Fruit fly (Drosophila melanogaster) whole organism, embryonic: ENCODE data around the gene CG32797.

ENCODE experiments used
- B-H2 ChIP-seq: fragments of 200-800 bp; sonication (Bioruptor generic); optimal IDR thresholded peaks from 2 replicates; lab custom pipeline; 2018; ENCODE audit warnings: missing biosample characterization, mild to moderate bottlenecking, missing genetic modification characterization
- CG10366 ChIP-seq: fragments of 200-800 bp; sonication (Bioruptor generic); IDR thresholded peaks from 2 replicates; pipeline ENCODE4 v1.3.6; 2022; ENCODE audit warnings: missing biosample characterization, missing genetic modification characterization
- CG11093 ChIP-seq: fragments of 200-800 bp; sonication (Bioruptor generic); IDR thresholded peaks from 3 replicates; pipeline ENCODE4 v1.3.6; 2022; ENCODE audit warnings: missing biosample characterization, missing genetic modification characterization
- CG11695 ChIP-seq: fragments of 200-800 bp; sonication (Bioruptor generic); IDR thresholded peaks from 3 replicates; pipeline ENCODE4 v1.3.6; 2022; ENCODE audit warnings: missing biosample characterization, missing genetic modification characterization
- CG14965 ChIP-seq: fragments of 200-800 bp; sonication (Bioruptor generic); optimal IDR thresholded peaks from 2 replicates; lab custom pipeline; 2016; ENCODE audit warnings: missing biosample characterization, missing genetic modification characterization, borderline replicate concordance
- CG1647 ChIP-seq: fragments of 200-800 bp; sonication (Bioruptor generic); optimal IDR thresholded peaks from 3 replicates; lab custom pipeline; 2016; ENCODE audit warnings: missing biosample characterization, missing genetic modification characterization
- CG16813 ChIP-seq: fragments of 200-800 bp; sonication (Bioruptor generic); IDR thresholded peaks from 3 replicates; pipeline ENCODE4 v1.3.6; 2022; ENCODE audit warnings: missing biosample characterization, missing genetic modification characterization; ENCODE audit not compliant: partially characterized antibody
- CG16863 ChIP-seq: fragments of 200-800 bp; sonication (Bioruptor generic); optimal IDR thresholded peaks from 3 replicates; lab custom pipeline; 2016; ENCODE audit warnings: missing biosample characterization, missing genetic modification characterization
- CG17612 ChIP-seq: fragments of 200-800 bp; sonication (Bioruptor generic); IDR thresholded peaks from 2 replicates; pipeline ENCODE4 v1.3.6; 2022; ENCODE audit warnings: missing biosample characterization, missing genetic modification characterization
- CG31441 ChIP-seq: fragments of 200-800 bp; sonication (Bioruptor generic); IDR thresholded peaks from 2 replicates; pipeline ENCODE4 v1.3.6; 2022; ENCODE audit warnings: missing biosample characterization, missing genetic modification characterization
- CG34422 ChIP-seq: fragments of 200-800 bp; sonication (Bioruptor generic); IDR thresholded peaks from 3 replicates; pipeline ENCODE4 v1.3.6; 2022; ENCODE audit warnings: missing biosample characterization, missing genetic modification characterization
- CG3726 ChIP-seq: fragments of 200-800 bp; sonication (Bioruptor generic); IDR thresholded peaks from 3 replicates; pipeline ENCODE4, ENCODE4 v1.3.6; 2022; ENCODE audit warnings: missing biosample characterization, missing genetic modification characterization
- CG3847 ChIP-seq: fragments of 200-800 bp; sonication (Bioruptor generic); IDR thresholded peaks from 2 replicates; pipeline ENCODE4 v1.3.6; 2022; ENCODE audit warnings: missing biosample characterization, missing genetic modification characterization
- CG5245 ChIP-seq: fragments of 200-800 bp; sonication (Bioruptor generic); optimal IDR thresholded peaks from 3 replicates; lab custom pipeline; 2016; ENCODE audit warnings: missing biosample characterization, missing genetic modification characterization
- CG6689 ChIP-seq: fragments of 200-800 bp; sonication (Bioruptor generic); IDR thresholded peaks from 2 replicates; pipeline ENCODE4 v1.3.6; 2022; ENCODE audit warnings: missing biosample characterization, missing genetic modification characterization
- CG7271 ChIP-seq: fragments of 200-800 bp; sonication (Bioruptor generic); optimal IDR thresholded peaks from 2 replicates; lab custom pipeline; 2018; ENCODE audit warnings: missing biosample characterization, mild to moderate bottlenecking, missing genetic modification characterization, moderate library complexity
- CG7839 ChIP-seq: fragments of 200-800 bp; sonication (Bioruptor generic); optimal IDR thresholded peaks from 3 replicates; lab custom pipeline; 2018; ENCODE audit warnings: missing biosample characterization, mild to moderate bottlenecking, missing genetic modification characterization, moderate library complexity
- CG8765 ChIP-seq: fragments of 200-800 bp; sonication (Bioruptor generic); IDR thresholded peaks from 2 replicates; pipeline ENCODE4 v1.3.6; 2022; ENCODE audit warnings: missing biosample characterization, missing genetic modification characterization
- CG9437 ChIP-seq: fragments of 200-800 bp; sonication (Bioruptor generic); optimal IDR thresholded peaks from 2 replicates; lab custom pipeline; 2018; ENCODE audit warnings: missing biosample characterization, mild to moderate bottlenecking, missing genetic modification characterization
- CG9817 ChIP-seq: fragments of 200-800 bp; sonication (Bioruptor generic); optimal IDR thresholded peaks from 2 replicates; lab custom pipeline; 2018; ENCODE audit warnings: missing biosample characterization, mild to moderate bottlenecking, missing genetic modification characterization, moderate library complexity
- CG9876 ChIP-seq: fragments of 200-800 bp; sonication (Bioruptor generic); optimal IDR thresholded peaks from 2 replicates; lab custom pipeline; 2016; ENCODE audit warnings: missing biosample characterization, missing genetic modification characterization
- D19B ChIP-seq: fragments of 200-800 bp; sonication (Bioruptor generic); optimal IDR thresholded peaks from 2 replicates; lab custom pipeline; 2017; ENCODE audit warnings: missing biosample characterization, mild to moderate bottlenecking, missing genetic modification characterization
- Doc2 ChIP-seq: fragments of 200-800 bp; sonication (Bioruptor generic); IDR thresholded peaks from 2 replicates; pipeline ENCODE4 v1.3.6; 2022; ENCODE audit warnings: missing biosample characterization, missing genetic modification characterization
- Dref ChIP-seq: fragments of 200-800 bp; sonication (Bioruptor generic); IDR thresholded peaks from 2 replicates; pipeline ENCODE4 v1.3.6; 2022; ENCODE audit warnings: missing biosample characterization, missing genetic modification characterization
- H2.0 ChIP-seq: fragments of 200-800 bp; sonication (Bioruptor generic); IDR thresholded peaks from 2 replicates; pipeline ENCODE4 v1.3.6; 2022; ENCODE audit warnings: missing biosample characterization, missing genetic modification characterization
- HLH3B ChIP-seq: fragments of 200-800 bp; sonication (Bioruptor generic); IDR thresholded peaks from 2 replicates; pipeline ENCODE4 v1.3.6; 2022; ENCODE audit warnings: missing biosample characterization, missing genetic modification characterization
- Hand ChIP-seq: fragments of 200-800 bp; sonication (Bioruptor generic); optimal IDR thresholded peaks from 2 replicates; lab custom pipeline; 2017; ENCODE audit warnings: mild to moderate bottlenecking, missing biosample characterization, missing genetic modification reagents, missing genetic modification characterization
- Kr ChIP-seq: fragments of 200-800 bp; sonication (Bioruptor generic); optimal IDR thresholded peaks from 2 replicates; lab custom pipeline; 2017; ENCODE audit warnings: missing biosample characterization, mild to moderate bottlenecking, missing genetic modification characterization
- Nf-YA ChIP-seq: fragments of 200-800 bp; sonication (Bioruptor generic); IDR thresholded peaks from 2 replicates; pipeline ENCODE4 v1.3.6; 2022; ENCODE audit warnings: missing biosample characterization, missing genetic modification characterization
- Spps ChIP-seq: fragments of 200-800 bp; sonication (Bioruptor generic); optimal IDR thresholded peaks from 2 replicates; lab custom pipeline; 2018; ENCODE audit warnings: missing biosample characterization, mild to moderate bottlenecking, missing genetic modification characterization
- Stat92E ChIP-seq, 3 experiments: fragments of >200 bp in 2 of 3; fragments of 200-800 bp in 1 of 3; sonication (Bioruptor generic) in 1 of 3; optimal IDR thresholded peaks; 2 replicates each; lab custom pipeline; 2017 to 2019; ENCODE audit warnings: missing biosample characterization in 3 of 3, missing genetic modification characterization in 3 of 3, mild to moderate bottlenecking in 1 of 3, moderate library complexity in 1 of 3
- Xrp1 ChIP-seq: fragments of 200-800 bp; sonication (Bioruptor generic); IDR thresholded peaks from 2 replicates; pipeline ENCODE4 v1.3.6; 2022; ENCODE audit warnings: missing biosample characterization, missing genetic modification characterization
- ab ChIP-seq: fragments of 200-800 bp; sonication (Bioruptor generic); optimal IDR thresholded peaks from 2 replicates; lab custom pipeline; 2016; ENCODE audit warnings: missing biosample characterization, missing genetic modification characterization
- ara ChIP-seq: fragments of 200-800 bp; sonication (Bioruptor generic); IDR thresholded peaks from 2 replicates; pipeline ENCODE4 v1.3.6; 2022; ENCODE audit warnings: missing biosample characterization, missing genetic modification characterization
- ato ChIP-seq: fragments of 200-800 bp; sonication (Bioruptor generic); IDR thresholded peaks from 2 replicates; pipeline ENCODE4 v1.3.6; 2022; ENCODE audit warnings: missing biosample characterization, missing genetic modification characterization; ENCODE audit not compliant: partially characterized antibody
- az2 ChIP-seq: fragments of 200-800 bp; sonication (Bioruptor generic); optimal IDR thresholded peaks from 3 replicates; lab custom pipeline; 2016; ENCODE audit warnings: missing biosample characterization, missing genetic modification characterization
- br ChIP-seq: fragments of >200 bp; optimal IDR thresholded peaks from 2 replicates; lab custom pipeline; 2017
- chm ChIP-seq: fragments of 200-800 bp; sonication (Bioruptor generic); IDR thresholded peaks from 2 replicates; pipeline ENCODE4 v1.3.6; 2022; ENCODE audit warnings: missing biosample characterization, missing genetic modification characterization
- cwo ChIP-seq: fragments of 200-800 bp; sonication (Bioruptor generic); optimal IDR thresholded peaks from 3 replicates; lab custom pipeline; 2017; ENCODE audit warnings: missing biosample characterization, missing genetic modification characterization, mild to moderate bottlenecking, moderate library complexity, missing genetic modification reagents
- h ChIP-seq: fragments of >200 bp; optimal IDR thresholded peaks from 2 replicates; lab custom pipeline; 2017
- hth ChIP-seq: fragments of >200 bp; optimal IDR thresholded peaks from 2 replicates; lab custom pipeline; 2017; ENCODE audit warnings: inconsistent platforms
- nmo ChIP-seq: fragments of 200-800 bp; sonication (Bioruptor generic); optimal IDR thresholded peaks from 2 replicates; lab custom pipeline; 2018; ENCODE audit warnings: missing biosample characterization, mild to moderate bottlenecking, missing genetic modification characterization, moderate library complexity
- org-1 ChIP-seq: fragments of 200-800 bp; sonication (Bioruptor generic); optimal IDR thresholded peaks from 2 replicates; lab custom pipeline; 2017; ENCODE audit warnings: missing biosample characterization, missing genetic modification characterization
- pan ChIP-seq, 4 experiments: fragments of >200 bp in 3 of 4; fragments of 200-800 bp in 1 of 4; sonication (Bioruptor generic) in 1 of 4; optimal IDR thresholded peaks in 3 of 4; IDR thresholded peaks in 1 of 4; 2 replicates each; pipeline versions ENCODE4 v1.3.6 to Lab custom; 2017 to 2022; ENCODE audit warnings: missing biosample characterization in 2 of 4, missing genetic modification characterization in 2 of 4, mixed read lengths in 1 of 4
- pfk ChIP-seq: fragments of 200-800 bp; sonication (Bioruptor generic); optimal IDR thresholded peaks from 2 replicates; lab custom pipeline; 2018; ENCODE audit warnings: missing biosample characterization, mild to moderate bottlenecking, missing genetic modification characterization, moderate library complexity
- pum ChIP-seq: fragments of 200-800 bp; sonication (Bioruptor generic); optimal IDR thresholded peaks from 2 replicates; lab custom pipeline; 2016; ENCODE audit warnings: missing biosample characterization, missing genetic modification characterization
- sd ChIP-seq: fragments of 200-800 bp; sonication (Bioruptor generic); optimal IDR thresholded peaks from 3 replicates; lab custom pipeline; 2018; ENCODE audit warnings: missing biosample characterization, mild to moderate bottlenecking, missing genetic modification characterization, moderate library complexity
- slp2 ChIP-seq: fragments of 200-800 bp; sonication (Bioruptor generic); optimal IDR thresholded peaks from 2 replicates; lab custom pipeline; 2016; ENCODE audit warnings: missing biosample characterization, missing genetic modification characterization
- tio ChIP-seq: fragments of 200-800 bp; sonication (Bioruptor generic); optimal IDR thresholded peaks from 2 replicates; lab custom pipeline; 2017; ENCODE audit warnings: missing biosample characterization, missing genetic modification characterization, inconsistent platforms
- tup ChIP-seq: fragments of 200-800 bp; sonication (Bioruptor generic); optimal IDR thresholded peaks from 2 replicates; lab custom pipeline; 2016; ENCODE audit warnings: missing biosample characterization, mild to moderate bottlenecking, missing genetic modification characterization, moderate library complexity
- zfh2 ChIP-seq: fragments of 200-800 bp; sonication (Bioruptor generic); optimal IDR thresholded peaks from 2 replicates; lab custom pipeline; 2016; ENCODE audit warnings: missing biosample characterization, missing genetic modification characterization

CG32797 gene

DNA sequence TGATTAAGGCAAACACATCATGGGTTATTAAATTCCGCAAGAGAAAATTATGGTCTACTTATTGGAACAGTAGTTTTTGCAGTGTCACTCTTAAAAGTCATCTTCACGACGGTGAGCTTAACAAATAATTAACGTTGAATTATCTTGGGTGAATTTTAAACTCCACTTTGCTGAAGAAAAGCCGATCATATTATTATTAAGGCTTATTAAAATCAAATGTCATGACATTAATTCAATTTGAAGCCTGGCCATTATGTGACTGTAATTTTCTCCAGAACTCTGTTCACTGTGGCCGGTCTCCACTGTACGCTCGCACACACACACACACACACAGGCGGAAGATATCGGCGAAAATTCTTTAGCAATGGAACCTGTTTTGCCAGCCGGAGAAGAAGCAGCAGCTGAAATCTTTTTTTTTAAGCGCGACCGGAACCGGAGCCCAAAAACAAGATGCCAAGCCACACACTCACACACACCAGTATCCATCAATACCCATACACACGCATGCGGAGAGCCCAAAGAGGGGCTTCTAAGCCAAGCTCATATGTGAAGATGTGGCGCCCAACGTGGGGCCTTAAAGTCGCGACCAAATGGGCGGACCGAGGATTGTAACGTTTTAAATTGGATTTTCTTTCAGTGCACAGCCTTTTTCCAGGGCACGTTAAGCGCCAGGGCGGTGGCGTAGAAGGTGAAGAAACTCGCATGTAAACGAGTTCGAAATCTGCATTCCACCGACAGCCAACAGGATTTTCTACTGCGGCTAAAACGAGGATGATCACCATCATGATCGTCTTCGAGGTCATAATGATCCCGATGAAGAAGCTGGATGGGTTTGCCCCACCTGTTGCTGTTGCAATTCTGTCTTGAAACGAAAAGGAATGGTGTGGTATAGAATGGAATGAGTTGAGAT is 29.9 kb upstream of the CG32797 start (continued):
- TF ChIP-seq pum (GFP tag; lab: Kevin White, UChicago) (no peak), CG3847 (GFP tag; lab: Robert Waterston, UW) (no peak), pan (optimal IDR thresholded peaks at IDR 0.05; lab: Kevin White, UChicago) (no peak), pan (GFP tag; optimal IDR thresholded peaks at IDR 0.05 in 1 of 2, IDR thresholded peaks at IDR 0.05 in 1 of 2) (no peak), org-1 (no peak), CG16813 (no peak), CG14965 (GFP tag; lab: Kevin White, UChicago) (no peak), az2 (no peak), CG7271 (tag; lab: Kevin White, UChicago) (no peak), br (no peak), tup (GFP tag; lab: Kevin White, UChicago) (no peak), CG11695 (no peak), CG8765 (GFP tag; lab: Robert Waterston, UW) (no peak), sd (tag; lab: Kevin White, UChicago) (peak; percentile 42), ara (GFP tag; lab: Robert Waterston, UW) (no peak), CG9876 (GFP tag; lab: Kevin White, UChicago) (no peak), HLH3B (GFP tag; lab: Robert Waterston, UW) (no peak), chm (GFP tag; lab: Robert Waterston, UW) (no peak), cwo (GFP tag; lab: Kevin White, UChicago) (no peak), hth (lab: Kevin White, UChicago) (no peak), Nf-YA (GFP tag; lab: Robert Waterston, UW) (no peak), Hand (GFP tag; lab: Kevin White, UChicago) (no peak), CG5245 (GFP tag; lab: Kevin White, UChicago) (no peak), CG9437 (GFP tag; lab: Kevin White, UChicago) (no peak), CG11093 (GFP tag; lab: Robert Waterston, UW) (no peak), Spps (tag; lab: Kevin White, UChicago) (no peak), CG17612 (GFP tag; lab: Robert Waterston, UW) (no peak), Dref (GFP tag; lab: Robert Waterston, UW) (no peak), CG9817 (tag; lab: Kevin White, UChicago) (no peak), h (lab: Kevin White, UChicago) (no peak), CG1647 (GFP tag; lab: Kevin White, UChicago) (no peak), zfh2 (GFP tag; lab: Kevin White, UChicago) (no peak), Kr (GFP tag; lab: Kevin White, UChicago) (no peak), CG3726 (GFP tag; lab: Robert Waterston, UW) (no peak), ato (GFP tag; lab: Robert Waterston, UW) (no peak), B-H2 (GFP tag; lab: Kevin White, UChicago) (no peak), CG6689 (GFP tag; lab: Robert Waterston, UW) (no peak), H2.0 (GFP tag; lab: Robert Waterston, UW) (no peak), CG7839 (no peak), CG10366 (GFP tag; lab: Robert Waterston, UW) (no peak), slp2 (GFP tag; lab: Kevin White, UChicago) (no peak), CG31441 (GFP tag; lab: Robert Waterston, UW) (no peak), tio (no peak), CG34422 (no peak), Stat92E (GFP tag; optimal IDR thresholded peaks at IDR 0.05; lab: Kevin White, UChicago) (no peak), Doc2 (GFP tag; lab: Robert Waterston, UW) (no peak), ab (GFP tag; lab: Kevin White, UChicago) (no peak), Xrp1 (GFP tag; lab: Robert Waterston, UW) (no peak), pfk (GFP tag; lab: Kevin White, UChicago) (peak; percentile 19), nmo (GFP tag; lab: Kevin White, UChicago) (no peak), CG16863 (no peak), D19B (GFP tag; lab: Kevin White, UChicago) (no peak)
